Fruit fly (Drosophila melanogaster): Measurements from ENCODE around the gene CG3437.

The CG3437 gene

DNA sequence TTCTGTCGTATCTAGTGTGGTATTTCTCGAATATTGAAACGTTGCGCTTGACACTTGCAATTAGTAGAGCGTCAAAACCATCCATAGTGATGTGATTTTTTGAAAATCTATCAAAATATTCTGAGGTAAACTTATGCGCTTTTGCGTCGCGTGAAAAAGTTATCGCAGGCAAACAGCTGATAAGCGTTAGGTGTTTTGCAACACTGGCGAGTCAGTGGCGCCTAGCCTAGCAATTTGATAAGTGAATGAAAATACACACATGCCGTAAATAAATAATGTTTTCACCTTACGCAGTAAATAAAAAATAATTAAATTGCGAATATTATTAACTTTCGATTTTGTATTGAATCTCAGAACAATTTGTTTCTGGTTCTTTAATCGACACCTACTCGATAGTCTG lies 22.2 kb downstream of the CG3437 start, which contains the start of gene CG42526 (continued):
- TF ChIP-seq CG10669 (GFP tag; optimal IDR thresholded peaks at IDR 0.05) (no peak), CG7368 (GFP tag; optimal IDR thresholded peaks at IDR 0.05) (no peak), Eip78C (GFP tag) (peak; percentile 61), fd59A (GFP tag; optimal IDR thresholded peaks at IDR 0.05) (no peak), acj6 (GFP tag; optimal IDR thresholded peaks at IDR 0.05) (peak; percentile 51), CG11762 (GFP tag; optimal IDR thresholded peaks at IDR 0.05; ENCODE audit: insufficient read depth) (no peak), salr (GFP tag; optimal IDR thresholded peaks at IDR 0.05) (peak in 1 of 2 experiments; percentile 43), CG15336 (GFP tag; IDR thresholded peaks at IDR 0.05) (peak; percentile 57), esn (GFP tag; optimal IDR thresholded peaks at IDR 0.05) (peak; percentile 78), CG8119 (GFP tag; IDR thresholded peaks at IDR 0.05) (peak; percentile 35; the same call in 1 of the 3 replicates), dsx (GFP tag; optimal IDR thresholded peaks at IDR 0.05; ENCODE audit: poor library complexity, severe bottlenecking) (no peak), CG11294 (GFP tag; IDR thresholded peaks at IDR 0.05) (no peak), CG31627 (GFP tag; optimal IDR thresholded peaks at IDR 0.05) (peak; percentile 67), CG8632 (GFP tag; optimal IDR thresholded peaks at IDR 0.05) (peak; percentile 14), net (GFP tag; optimal IDR thresholded peaks at IDR 0.05) (peak; percentile 32), OdsH (GFP tag; optimal IDR thresholded peaks at IDR 0.05) (peak; percentile 67), CG3032 (tag; optimal IDR thresholded peaks at IDR 0.05) (peak; percentile 24)

DNA sequence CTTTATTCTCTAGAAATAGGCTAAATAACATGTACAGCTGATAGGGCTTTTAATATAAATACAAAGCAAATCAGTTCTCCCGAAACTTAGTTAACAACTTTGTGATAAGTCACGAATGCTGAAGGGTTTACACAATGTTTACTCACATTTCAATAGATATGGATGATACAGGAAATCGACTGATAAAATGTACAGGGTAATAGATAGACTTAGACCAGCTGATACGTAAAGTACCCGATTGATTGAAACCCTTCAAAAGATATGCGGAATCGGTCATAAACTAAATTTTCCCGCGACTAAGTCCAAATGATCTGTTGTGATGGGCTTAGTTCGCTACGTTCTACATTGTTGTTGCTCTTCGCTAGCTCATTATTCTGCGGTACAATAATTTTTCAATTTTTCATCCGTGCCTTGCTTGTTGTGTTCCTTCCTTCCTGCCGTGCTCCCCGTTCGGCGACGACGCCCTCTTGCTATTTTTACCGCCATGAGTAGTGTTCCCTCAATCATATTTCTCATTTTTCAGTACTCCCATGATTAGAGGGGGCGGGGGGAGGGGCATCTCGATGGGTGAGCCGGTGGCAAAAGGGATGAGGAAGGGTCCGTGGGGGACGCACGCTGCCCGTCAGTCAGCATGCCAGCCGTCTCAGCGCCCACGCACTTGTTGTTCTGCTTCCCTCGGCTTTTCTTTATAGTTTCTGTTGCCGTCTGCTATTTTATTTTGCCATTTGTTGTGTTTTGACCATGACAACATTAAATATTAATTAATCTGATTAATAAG lies 24.5 kb downstream of the CG3437 start:
- no peak for TF ChIP-seq CG10669 (GFP tag; optimal IDR thresholded peaks at IDR 0.05)
- peak; percentile 72 for TF ChIP-seq dsx (GFP tag; optimal IDR thresholded peaks at IDR 0.05; ENCODE audit: poor library complexity, severe bottlenecking)

DNA sequence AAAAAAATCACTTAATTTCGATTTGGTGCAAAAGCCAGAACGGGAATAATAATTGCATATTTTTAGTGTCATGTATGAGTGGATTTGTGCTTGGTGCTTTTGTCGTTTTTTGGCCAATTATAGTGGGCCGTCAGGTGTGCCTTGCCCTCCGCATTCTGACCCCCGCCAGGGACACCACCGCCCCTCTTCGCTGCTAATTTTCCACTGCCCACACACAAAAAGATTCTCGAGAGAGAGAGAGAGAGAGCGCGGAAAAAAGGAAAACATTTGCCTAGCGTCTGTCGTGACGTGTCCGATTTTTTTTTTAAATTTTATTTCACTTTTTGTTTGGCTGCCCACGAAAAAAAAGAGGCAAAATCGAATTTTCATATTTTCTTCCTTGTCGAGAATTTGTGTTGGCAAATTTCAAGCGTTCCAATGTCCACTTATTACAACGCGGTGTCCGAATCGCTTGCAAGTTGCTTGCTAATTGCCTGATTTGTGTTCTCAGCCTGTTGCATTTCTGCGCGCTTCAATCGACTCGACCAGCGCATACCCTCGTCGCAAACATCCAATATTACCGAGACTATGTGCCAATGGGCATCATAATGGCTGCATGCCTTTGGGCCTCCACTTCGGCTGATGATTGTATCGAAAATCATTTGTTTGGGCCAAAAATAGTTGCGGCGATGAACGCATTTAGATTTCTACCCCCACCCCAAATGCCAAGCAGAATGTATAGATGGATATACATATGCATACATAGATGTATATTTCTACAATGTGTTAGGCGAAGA lies 25.4 kb downstream of the CG3437 start:
- peak; percentile 20; the same call in 1 of the 2 replicates for TF ChIP-seq CG15336 (GFP tag; IDR thresholded peaks at IDR 0.05)
- no peak for TF ChIP-seq Lpt (GFP tag; optimal IDR thresholded peaks at IDR 0.05)
- TF ChIP-seq Gug (GFP tag; IDR thresholded peaks at IDR 0.05) = no peak

- TF ChIP-seq acj6 (GFP tag; optimal IDR thresholded peaks at IDR 0.05) (no peak), CG7368 (GFP tag; optimal IDR thresholded peaks at IDR 0.05) (no peak), OdsH (GFP tag; optimal IDR thresholded peaks at IDR 0.05) (no peak), svp (GFP tag) (peak; percentile 57)
These were observed 26.9 kb downstream of the CG3437 start for dm6 chr3L:9430608-9430952.

dm6 chr3L:9429665-9430607 lies 27.5 kb downstream of the CG3437 start, which contains the start of the genes RpS17 and MTF-1:
Gene RpS17 (minus strand): TSS chr3L:9429821.
Gene MTF-1 (plus strand): TSS chr3L:9430312.
- TF ChIP-seq Eip75B (GFP tag; optimal IDR thresholded peaks at IDR 0.05) (peak; percentile 50), Hr38 (GFP tag; optimal IDR thresholded peaks at IDR 0.05) (no peak), Eip78C (GFP tag) (peak; percentile 75), CG16779 (tag; optimal IDR thresholded peaks at IDR 0.05) (peak; percentile 28), Ets21C (GFP tag; optimal IDR thresholded peaks at IDR 0.05) (no peak), ss (GFP tag; optimal IDR thresholded peaks at IDR 0.05) (peak; percentile 53 to 57), Hr39 (GFP tag; optimal IDR thresholded peaks at IDR 0.05) (peak; percentile 51), CG3919 (GFP tag; optimal IDR thresholded peaks at IDR 0.05) (peak; percentile 63), Ets96B (tag; optimal IDR thresholded peaks at IDR 0.05) (peak; percentile 6), CG10669 (GFP tag; optimal IDR thresholded peaks at IDR 0.05) (peak; percentile 24), svp (GFP tag) (peak; percentile 77), CG3032 (tag; optimal IDR thresholded peaks at IDR 0.05) (no peak), fd59A (GFP tag; optimal IDR thresholded peaks at IDR 0.05) (no peak), Hr4 (GFP tag; optimal IDR thresholded peaks at IDR 0.05) (no peak), CG34406 (GFP tag; optimal IDR thresholded peaks at IDR 0.05) (peak; percentile 54), Met (GFP tag; optimal IDR thresholded peaks at IDR 0.05) (peak; percentile 67), CG15336 (GFP tag; IDR thresholded peaks at IDR 0.05) (0 out of 2 replicates have a peak, but pooled peaks have one; percentile 26), CG8119 (GFP tag; IDR thresholded peaks at IDR 0.05) (peak; percentile 40; the same call in 1 of the 3 replicates), CG8632 (GFP tag; optimal IDR thresholded peaks at IDR 0.05) (peak; percentile 18), dac (GFP tag; optimal IDR thresholded peaks at IDR 0.05) (no peak), achi (GFP tag; optimal IDR thresholded peaks at IDR 0.05) (peak; percentile 48), CG6792 (GFP tag; optimal IDR thresholded peaks at IDR 0.05) (peak; percentile 34), salr (GFP tag; optimal IDR thresholded peaks at IDR 0.05) (peak in 1 of 2 experiments; percentile 56), lz (GFP tag; optimal IDR thresholded peaks at IDR 0.05) (peak; percentile 65), CG10631 (GFP tag; optimal IDR thresholded peaks at IDR 0.05) (no peak), esn (GFP tag; optimal IDR thresholded peaks at IDR 0.05) (peak; percentile 72)

Data from whole organism, prepupa.